Worm (Caenorhabditis elegans): ENCODE data around the gene ima-3.
"Not testable (repeated sequence)": the region's sequence is repeated elsewhere in the genome, so short reads cannot be mapped to it uniquely, and the experiment has no call there.

Gene ima-3

DNA sequence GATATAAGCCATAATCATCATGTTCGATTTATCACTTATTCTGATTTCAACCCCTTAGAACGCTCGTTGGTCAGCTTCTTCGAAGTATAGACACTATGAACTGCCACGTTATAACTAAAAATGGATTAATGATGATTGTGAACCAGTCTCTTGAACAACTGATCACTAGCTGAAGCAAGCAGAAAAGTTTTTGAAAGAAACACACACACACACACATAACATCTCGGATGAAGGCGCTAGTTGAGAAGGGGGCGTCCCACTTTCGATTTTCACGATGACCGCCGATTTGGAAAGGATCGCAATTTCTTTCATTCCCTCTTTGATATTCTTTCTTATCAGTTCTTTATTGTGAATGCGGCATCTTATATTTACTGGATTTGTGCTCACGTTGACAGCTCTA is 7.1 kb upstream of the ima-3 start, which contains the start of gene clec-180:
clec-180 (plus strand) TSS at position 301 of the 400 bp plus-strand sequence.
- TF ChIP-seq blmp-1 (tag; optimal IDR thresholded peaks at IDR 0.05) (peak; percentile 83), nhr-19 (GFP tag; conservative IDR thresholded peaks at IDR 0.05) (no peak), sox-4 (tag; optimal IDR thresholded peaks at IDR 0.05) (no peak), egl-27 (tag; optimal IDR thresholded peaks at IDR 0.05) (no peak), nhr-47 (tag; optimal IDR thresholded peaks at IDR 0.05) (no peak), ceh-88 (GFP tag; IDR thresholded peaks at IDR 0.05) (no peak), nhr-76 (tag; optimal IDR thresholded peaks at IDR 0.05) (no peak), elt-3 (tag; optimal IDR thresholded peaks at IDR 0.05) (no peak)

ce11 chrIV:7567557-7568010 is 6.1 kb upstream of the ima-3 start, which contains the start of gene F32E10.8:
F32E10.8 (plus strand) TSS chrIV:7567607.
- TF ChIP-seq zag-1 (tag; optimal IDR thresholded peaks at IDR 0.05) (no peak), elt-3 (tag; optimal IDR thresholded peaks at IDR 0.05) (no peak), sox-4 (tag; optimal IDR thresholded peaks at IDR 0.05) (no peak), ces-1 (GFP tag; optimal IDR thresholded peaks at IDR 0.05) (no peak), nhr-71 (tag; optimal IDR thresholded peaks at IDR 0.05) (no peak)

DNA sequence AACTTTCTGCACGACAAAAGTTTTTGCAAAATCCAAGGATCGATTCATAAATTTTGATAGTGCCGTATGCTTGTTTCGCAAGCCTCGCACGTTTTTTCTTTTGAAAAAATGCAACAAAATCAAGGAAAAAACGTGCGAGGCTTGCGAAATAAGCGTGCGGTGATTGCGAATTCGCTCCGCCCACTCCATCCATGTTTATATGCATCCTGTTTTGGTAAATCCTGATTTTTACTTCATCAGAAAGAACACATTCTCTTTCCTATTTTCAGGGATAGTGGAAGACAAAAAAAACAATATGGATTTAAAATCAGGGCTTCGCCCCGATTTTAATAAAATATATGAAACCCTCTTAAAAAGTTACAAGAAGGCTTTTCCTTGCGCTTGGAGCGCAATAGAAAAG is 2.4 kb upstream of the ima-3 start, which contains the start of gene F32E10.9:
F32E10.9 (minus strand) TSS at position 101 of the 400 bp plus-strand sequence.
- not testable (repeated sequence) for TF ChIP-seq xbp-1 (tag; optimal IDR thresholded peaks at IDR 0.05); lin-13 (GFP tag; optimal IDR thresholded peaks at IDR 0.05); C34B4.2 (tag; optimal IDR thresholded peaks at IDR 0.05)

DNA sequence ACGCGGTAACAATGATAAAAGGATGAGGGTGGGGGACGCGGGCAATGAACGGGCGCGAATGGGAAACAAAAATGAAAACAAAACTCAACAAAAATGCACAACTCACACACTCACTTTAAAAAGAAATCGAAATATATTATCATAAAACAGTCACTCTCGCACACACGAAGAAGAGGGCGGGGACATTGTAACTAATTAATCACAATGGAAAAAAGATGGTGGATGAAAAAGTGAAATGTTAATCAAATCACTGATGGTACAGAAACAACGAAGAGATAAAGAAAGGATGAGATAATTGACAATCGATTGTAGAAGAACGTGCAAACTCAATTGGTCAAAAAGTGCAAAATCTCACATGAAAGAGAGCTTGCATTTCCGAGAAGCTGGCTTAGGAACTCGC is 2.2 kb downstream of the ima-3 start:
- peak; percentile 45 for TF ChIP-seq blmp-1 (tag; optimal IDR thresholded peaks at IDR 0.05)
- TF ChIP-seq mdl-1 (tag; optimal IDR thresholded peaks at IDR 0.05), result no peak
- TF ChIP-seq zip-4 (GFP tag; optimal IDR thresholded peaks at IDR 0.05), result no peak

DNA sequence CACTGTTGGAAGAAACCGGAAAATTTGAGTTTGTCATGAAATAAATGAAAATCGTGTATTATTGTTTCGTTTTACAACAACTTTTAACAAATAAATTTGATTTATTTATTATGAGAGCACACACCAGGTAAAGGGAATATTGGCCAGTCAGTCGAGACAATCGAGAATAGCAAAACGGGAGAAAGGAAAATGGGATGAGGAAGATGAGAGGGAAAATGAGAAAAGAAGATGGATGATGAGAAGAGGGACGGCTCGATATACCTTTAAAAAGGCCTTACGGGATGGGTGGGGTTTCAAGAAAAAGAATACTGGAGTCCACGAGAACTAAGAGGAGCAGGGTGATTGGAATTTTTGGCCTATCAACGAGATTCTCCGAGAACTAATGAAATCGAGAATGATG is 2.8 kb downstream of the ima-3 start:
- TF ChIP-seq vab-15 (tag; optimal IDR thresholded peaks at IDR 0.05) (no peak), swsn-7 (tag; optimal IDR thresholded peaks at IDR 0.05) (no peak), efl-1 (optimal IDR thresholded peaks at IDR 0.05) (no peak), efl-1 (GFP tag; optimal IDR thresholded peaks at IDR 0.05 in 1 of 2) (no peak), F16B12.6 (tag; optimal IDR thresholded peaks at IDR 0.05) (no peak), ceh-90 (tag; optimal IDR thresholded peaks at IDR 0.05) (no peak), fkh-10 (GFP tag; optimal IDR thresholded peaks at IDR 0.05) (no peak), lin-15B (tag; optimal IDR thresholded peaks at IDR 0.05) (no peak), dpl-1 (GFP tag; optimal IDR thresholded peaks at IDR 0.05) (no peak)

- TF ChIP-seq nhr-77 (tag; optimal IDR thresholded peaks at IDR 0.05) (no peak), nhr-85 (tag) (no peak), jun-1 (tag; optimal IDR thresholded peaks at IDR 0.05) (no peak), efl-1 (optimal IDR thresholded peaks at IDR 0.05) (no peak), efl-1 (GFP tag; optimal IDR thresholded peaks at IDR 0.05 in 1 of 2) (peak in 1 of 2 experiments; percentile 22), F16B12.6 (tag; optimal IDR thresholded peaks at IDR 0.05) (peak; percentile 61), ztf-11 (tag; optimal IDR thresholded peaks at IDR 0.05) (no peak), alr-1 (tag; optimal IDR thresholded peaks at IDR 0.05; ENCODE audit: borderline replicate concordance) (no peak)
These were observed 5.1 kb downstream of the ima-3 start, which contains the start of the genes F49E8.7, F49E8.8 and nprl-2 for ce11 chrIV:7556265-7556866. F49E8.7 (minus strand) TSS chrIV:7556365. F49E8.8 (plus strand) TSS chrIV:7556637. nprl-2 (plus strand) TSS chrIV:7556816.
